Fruit fly (Drosophila melanogaster) whole organism, embryonic: ENCODE results near the gene CG3702.
A peak's percentile ranks its signal among the peaks of the same experiment; 100 is the strongest.

Experiments
- Abd-B ChIP-seq: fragments of 200-800 bp; sonication (Bioruptor generic); optimal IDR thresholded peaks from 2 replicates; lab custom pipeline; 2018; ENCODE audit warnings: missing biosample characterization, mild to moderate bottlenecking, missing genetic modification characterization, moderate library complexity
- Ada2b ChIP-seq: fragments of 200-800 bp; sonication (Bioruptor generic); IDR thresholded peaks from 2 replicates; pipeline ENCODE4 v1.3.6; 2022; ENCODE audit warnings: missing biosample characterization, missing genetic modification characterization
- Atf6 ChIP-seq: fragments of 200-800 bp; sonication (Bioruptor generic); IDR thresholded peaks from 2 replicates; pipeline ENCODE4 v1.3.6; 2022; ENCODE audit warnings: missing biosample characterization, missing genetic modification characterization
- CG11093 ChIP-seq: fragments of 200-800 bp; sonication (Bioruptor generic); IDR thresholded peaks from 3 replicates; pipeline ENCODE4 v1.3.6; 2022; ENCODE audit warnings: missing biosample characterization, missing genetic modification characterization
- CG12391 ChIP-seq: fragments of 200-800 bp; sonication (Bioruptor generic); optimal IDR thresholded peaks from 3 replicates; lab custom pipeline; 2018; ENCODE audit warnings: missing biosample characterization, mild to moderate bottlenecking, missing genetic modification characterization, moderate library complexity
- CG12659 ChIP-seq: fragments of 200-800 bp; sonication (Bioruptor generic); optimal IDR thresholded peaks from 3 replicates; lab custom pipeline; 2017; ENCODE audit warnings: mild to moderate bottlenecking, missing biosample characterization, missing genetic modification reagents, missing genetic modification characterization
- CG12744 ChIP-seq: fragments of 200-800 bp; sonication (Bioruptor generic); optimal IDR thresholded peaks from 2 replicates; lab custom pipeline; 2016; ENCODE audit warnings: missing biosample characterization, missing genetic modification characterization
- CG17385 ChIP-seq: fragments of 200-800 bp; sonication (Bioruptor generic); optimal IDR thresholded peaks from 3 replicates; lab custom pipeline; 2018; ENCODE audit warnings: missing biosample characterization, mild to moderate bottlenecking, missing genetic modification characterization
- CG17912 ChIP-seq: fragments of 200-800 bp; sonication (Bioruptor generic); optimal IDR thresholded peaks from 2 replicates; lab custom pipeline; 2018; ENCODE audit warnings: missing biosample characterization, mild to moderate bottlenecking, missing genetic modification characterization
- CG18764 ChIP-seq: fragments of 200-800 bp; sonication (Bioruptor generic); optimal IDR thresholded peaks from 3 replicates; lab custom pipeline; 2016; ENCODE audit warnings: missing biosample characterization, missing genetic modification characterization
- CG2116 ChIP-seq: fragments of 200-800 bp; sonication (Bioruptor generic); optimal IDR thresholded peaks from 3 replicates; lab custom pipeline; 2018; ENCODE audit warnings: missing biosample characterization, mild to moderate bottlenecking, missing genetic modification characterization
- CG31441 ChIP-seq: fragments of 200-800 bp; sonication (Bioruptor generic); IDR thresholded peaks from 2 replicates; pipeline ENCODE4 v1.3.6; 2022; ENCODE audit warnings: missing biosample characterization, missing genetic modification characterization
- CG4854 ChIP-seq: fragments of 200-800 bp; sonication (Bioruptor generic); optimal IDR thresholded peaks from 2 replicates; lab custom pipeline; 2016; ENCODE audit warnings: missing biosample characterization, missing genetic modification characterization, inconsistent platforms
- CG5245 ChIP-seq: fragments of 200-800 bp; sonication (Bioruptor generic); optimal IDR thresholded peaks from 3 replicates; lab custom pipeline; 2016; ENCODE audit warnings: missing biosample characterization, missing genetic modification characterization
- CG7556 ChIP-seq: fragments of 200-800 bp; sonication (Bioruptor generic); optimal IDR thresholded peaks from 2 replicates; lab custom pipeline; 2017; ENCODE audit warnings: missing biosample characterization, mild to moderate bottlenecking, missing genetic modification characterization
- CG9797 ChIP-seq: fragments of 200-800 bp; sonication (Bioruptor generic); optimal IDR thresholded peaks from 3 replicates; lab custom pipeline; 2018; ENCODE audit warnings: missing biosample characterization, mild to moderate bottlenecking, missing genetic modification characterization
- CG9876 ChIP-seq: fragments of 200-800 bp; sonication (Bioruptor generic); optimal IDR thresholded peaks from 2 replicates; lab custom pipeline; 2016; ENCODE audit warnings: missing biosample characterization, missing genetic modification characterization
- Dek ChIP-seq: fragments of 200-800 bp; sonication (Bioruptor generic); optimal IDR thresholded peaks from 3 replicates; lab custom pipeline; 2019; ENCODE audit warnings: missing biosample characterization, mild to moderate bottlenecking, missing genetic modification characterization, moderate library complexity
- Dp ChIP-seq: fragments of 200-800 bp; sonication (Bioruptor generic); optimal IDR thresholded peaks from 2 replicates; lab custom pipeline; 2018; ENCODE audit warnings: missing biosample characterization, mild to moderate bottlenecking, missing genetic modification characterization, moderate library complexity
- ERR ChIP-seq: fragments of 200-800 bp; sonication (Bioruptor generic); optimal IDR thresholded peaks from 2 replicates; lab custom pipeline; 2016; ENCODE audit warnings: missing biosample characterization, missing genetic modification characterization
- Hmr ChIP-seq: fragments of 200-800 bp; sonication (Bioruptor generic); optimal IDR thresholded peaks from 3 replicates; lab custom pipeline; 2017; ENCODE audit warnings: mild to moderate bottlenecking, missing biosample characterization, missing genetic modification reagents, missing genetic modification characterization
- MBD-R2 ChIP-seq: fragments of 200-800 bp; sonication (Bioruptor generic); IDR thresholded peaks from 2 replicates; pipeline ENCODE4 v1.3.6; 2022; ENCODE audit warnings: missing biosample characterization, missing genetic modification characterization
- MESR4 ChIP-seq: fragments of 200-800 bp; sonication (Bioruptor generic); optimal IDR thresholded peaks from 2 replicates; lab custom pipeline; 2018; ENCODE audit warnings: missing biosample characterization, mild to moderate bottlenecking, missing genetic modification characterization, moderate library complexity
- Nf-YA ChIP-seq: fragments of 200-800 bp; sonication (Bioruptor generic); IDR thresholded peaks from 2 replicates; pipeline ENCODE4 v1.3.6; 2022; ENCODE audit warnings: missing biosample characterization, missing genetic modification characterization
- Side ChIP-seq: fragments of 200-800 bp; sonication (Bioruptor generic); optimal IDR thresholded peaks from 2 replicates; lab custom pipeline; 2016; ENCODE audit warnings: missing biosample characterization, missing genetic modification characterization
- Sry-β ChIP-seq: fragments of 200-800 bp; sonication (Bioruptor generic); optimal IDR thresholded peaks from 2 replicates; lab custom pipeline; 2018; ENCODE audit warnings: missing biosample characterization, mild to moderate bottlenecking, missing genetic modification characterization, moderate library complexity
- ab ChIP-seq: fragments of 200-800 bp; sonication (Bioruptor generic); optimal IDR thresholded peaks from 2 replicates; lab custom pipeline; 2016; ENCODE audit warnings: missing biosample characterization, missing genetic modification characterization
- ap ChIP-seq: fragments of 200-800 bp; sonication (Bioruptor generic); IDR thresholded peaks from 2 replicates; pipeline ENCODE4 v1.3.6; 2022; ENCODE audit warnings: missing biosample characterization, missing genetic modification characterization
- chif ChIP-seq, 2 experiments: fragments of 200-800 bp; sonication (Bioruptor generic); optimal IDR thresholded peaks; 3 replicates each; lab custom pipeline; 2016; ENCODE audit warnings: missing biosample characterization in 2 of 2, missing genetic modification characterization in 2 of 2
- chinmo ChIP-seq: fragments of 200-800 bp; sonication (Bioruptor generic); IDR thresholded peaks from 4 replicates; pipeline ENCODE4 v1.3.6; 2022; ENCODE audit warnings: missing biosample characterization, missing genetic modification characterization; ENCODE audit not compliant: partially characterized antibody
- crp ChIP-seq, 2 experiments: fragments of 200-800 bp; sonication (Bioruptor generic); optimal IDR thresholded peaks; 2 replicates in 1 of 2; 3 replicates in 1 of 2; lab custom pipeline; 2017; ENCODE audit warnings: missing biosample characterization in 2 of 2, missing genetic modification characterization in 2 of 2, mild to moderate bottlenecking in 1 of 2, moderate library complexity in 1 of 2
- en ChIP-seq: fragments of 200-800 bp; sonication (Bioruptor generic); optimal IDR thresholded peaks from 2 replicates; lab custom pipeline; 2016; ENCODE audit warnings: missing biosample characterization, missing genetic modification characterization
- fd96Cb ChIP-seq: fragments of 200-800 bp; sonication (Bioruptor generic); optimal IDR thresholded peaks from 2 replicates; lab custom pipeline; 2018; ENCODE audit warnings: missing biosample characterization, mild to moderate bottlenecking, missing genetic modification characterization, moderate library complexity
- gce ChIP-seq: fragments of 200-800 bp; sonication (Bioruptor generic); IDR thresholded peaks from 3 replicates; pipeline ENCODE4 v1.3.6; 2022; ENCODE audit warnings: missing biosample characterization, missing genetic modification characterization
- gfzf ChIP-seq: fragments of 200-800 bp; sonication (Bioruptor generic); optimal IDR thresholded peaks from 2 replicates; lab custom pipeline; 2016; ENCODE audit warnings: missing biosample characterization, mild to moderate bottlenecking, missing genetic modification characterization, moderate library complexity
- ken ChIP-seq: fragments of 200-800 bp; sonication (Bioruptor generic); IDR thresholded peaks from 3 replicates; pipeline ENCODE4 v1.3.6; 2022; ENCODE audit warnings: missing biosample characterization, missing genetic modification characterization
- lmd ChIP-seq: fragments of 200-800 bp; sonication (Bioruptor generic); IDR thresholded peaks from 2 replicates; pipeline ENCODE4 v1.3.6; 2022; ENCODE audit warnings: missing biosample characterization, missing genetic modification characterization
- nom ChIP-seq: fragments of 200-800 bp; sonication (Bioruptor generic); optimal IDR thresholded peaks from 2 replicates; lab custom pipeline; 2017; ENCODE audit warnings: missing biosample characterization, missing genetic modification characterization, mild to moderate bottlenecking, moderate library complexity, missing genetic modification reagents
- pho ChIP-seq: fragments of 200-800 bp; sonication (Bioruptor generic); optimal IDR thresholded peaks from 2 replicates; lab custom pipeline; 2016; ENCODE audit warnings: missing biosample characterization, missing genetic modification characterization
- phol ChIP-seq: fragments of 200-800 bp; sonication (Bioruptor generic); optimal IDR thresholded peaks from 3 replicates; lab custom pipeline; 2018; ENCODE audit warnings: missing biosample characterization, mild to moderate bottlenecking, missing genetic modification characterization, moderate library complexity
- pzg ChIP-seq: fragments of 200-800 bp; sonication (Bioruptor generic); optimal IDR thresholded peaks from 3 replicates; lab custom pipeline; 2018; ENCODE audit warnings: missing biosample characterization, mild to moderate bottlenecking, missing genetic modification characterization, moderate library complexity
- row ChIP-seq: fragments of 200-800 bp; sonication (Bioruptor generic); IDR thresholded peaks from 3 replicates; pipeline ENCODE4 v1.3.6; 2022; ENCODE audit warnings: missing biosample characterization, missing genetic modification characterization
- sisA ChIP-seq: fragments of 200-800 bp; sonication (Bioruptor generic); IDR thresholded peaks from 2 replicates; pipeline ENCODE4 v1.3.6; 2022; ENCODE audit warnings: missing biosample characterization, missing genetic modification characterization
- stwl ChIP-seq: fragments of 200-800 bp; sonication (Bioruptor generic); optimal IDR thresholded peaks from 3 replicates; lab custom pipeline; 2018; ENCODE audit warnings: missing biosample characterization, mild to moderate bottlenecking, missing genetic modification characterization, moderate library complexity
- tgo ChIP-seq: fragments of 200-800 bp; sonication (Bioruptor generic); IDR thresholded peaks from 3 replicates; pipeline ENCODE4 v1.3.6; 2022; ENCODE audit warnings: missing biosample characterization, missing genetic modification characterization
- tna ChIP-seq: fragments of 200-800 bp; sonication (Bioruptor generic); IDR thresholded peaks from 2 replicates; pipeline ENCODE4 v1.3.6; 2022; ENCODE audit warnings: missing biosample characterization, missing genetic modification characterization; ENCODE audit not compliant: partially characterized antibody
- trem ChIP-seq: fragments of 200-800 bp; optimal IDR thresholded peaks from 3 replicates; lab custom pipeline; 2019; ENCODE audit warnings: missing biosample characterization, mild to moderate bottlenecking, missing genetic modification characterization, moderate library complexity
- zen ChIP-seq: fragments of 200-800 bp; sonication (Bioruptor generic); optimal IDR thresholded peaks from 3 replicates; lab custom pipeline; 2018; ENCODE audit warnings: missing biosample characterization, mild to moderate bottlenecking, missing genetic modification characterization, moderate library complexity

CG3702 gene

DNA sequence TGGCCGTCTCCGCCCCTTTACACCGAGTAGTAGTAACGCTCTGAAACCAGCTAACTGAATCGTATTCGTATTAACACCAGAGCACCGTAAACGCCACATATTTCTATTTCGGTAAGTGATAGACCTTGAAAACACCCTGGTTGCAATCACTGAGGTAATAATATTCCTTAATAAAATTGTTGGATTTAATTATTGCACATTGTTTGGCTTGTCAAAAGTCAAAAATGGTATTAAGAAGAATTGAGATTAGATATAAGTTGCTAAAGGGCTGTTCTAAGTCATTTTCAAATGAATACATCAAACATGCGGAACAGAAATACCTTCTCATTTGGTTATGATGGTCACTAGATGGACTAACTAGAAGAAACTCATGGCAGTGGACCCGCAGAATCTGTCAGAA, 8.1 kb downstream of the CG3702 start (continued):
- TF ChIP-seq CG7556 (GFP tag; lab: Kevin White, UChicago), result peak; percentile 3
- TF ChIP-seq Atf6 (GFP tag; lab: Robert Waterston, UW), result 0 out of 2 replicates have a peak, but pooled peaks have one; percentile 18
- TF ChIP-seq lmd, result peak; percentile 45
- TF ChIP-seq ab, result peak; percentile 6
- peak; percentile 12 for TF ChIP-seq fd96Cb

DNA sequence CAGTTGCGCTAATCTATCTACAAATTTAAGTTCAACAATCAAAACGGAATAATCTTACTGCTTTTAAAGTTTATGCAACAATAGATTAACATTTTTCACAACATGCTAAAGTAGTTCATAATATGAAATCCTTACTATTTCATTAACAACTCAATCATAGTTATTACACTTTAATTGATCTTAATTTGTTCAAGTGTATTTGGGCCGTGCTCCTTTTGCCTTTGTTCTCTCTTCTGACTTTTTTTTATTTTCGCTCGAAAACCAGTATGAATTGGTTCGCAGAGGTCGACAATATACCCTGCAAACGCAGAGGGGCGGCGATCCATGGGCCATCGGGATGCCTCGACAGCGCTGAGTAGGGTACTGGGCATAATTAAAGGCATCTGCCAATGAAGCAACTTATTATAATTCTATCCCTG, 15.6 kb downstream of the CG3702 start:
- TF ChIP-seq chif (GFP tag; optimal IDR thresholded peaks at IDR 0.05; lab: Kevin White, UChicago) (no peak), nom (peak; percentile 82), CG11093 (no peak)

DNA sequence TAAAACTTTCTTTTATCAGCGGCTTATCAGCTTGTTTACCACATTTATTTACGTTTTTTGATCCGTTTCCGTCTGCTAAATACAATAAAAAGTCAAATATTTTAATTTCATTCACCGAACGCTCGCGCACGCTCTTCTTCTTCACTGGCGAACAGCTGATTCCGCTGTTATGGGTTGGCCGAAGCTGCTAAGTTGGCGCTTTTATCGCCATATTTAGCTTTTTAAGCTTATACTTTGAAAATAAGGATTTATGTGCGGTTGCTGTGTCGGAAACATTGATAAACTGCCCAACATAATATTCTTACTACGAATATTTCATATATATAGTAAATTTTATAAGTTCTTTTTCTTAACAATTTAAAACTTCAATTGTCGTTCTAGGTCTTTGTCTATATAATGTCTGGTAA, 29.0 kb downstream of the CG3702 start, which contains the start of gene Naprt:
Naprt (minus strand) TSS at position 159 of the 407 bp plus-strand sequence.
- TF ChIP-seq tna (no peak), Ada2b (GFP tag; lab: Robert Waterston, UW) (no peak), Side (no peak), stwl (peak; percentile 30), ken (GFP tag; lab: Robert Waterston, UW) (no peak), ap (no peak), CG12391 (tag; lab: Kevin White, UChicago) (peak; percentile 38), Hmr (peak; percentile 5), Abd-B (peak; percentile 28), crp (GFP tag; optimal IDR thresholded peaks at IDR 0.05; lab: Kevin White, UChicago) (peak; percentile 52 to 92), Nf-YA (no peak), zen (tag; lab: Kevin White, UChicago) (no peak), Sry-β (GFP tag; lab: Kevin White, UChicago) (peak; percentile 97), chinmo (GFP tag; lab: Robert Waterston, UW) (no peak), MBD-R2 (peak; percentile 68), en (GFP tag; lab: Kevin White, UChicago) (no peak), ERR (no peak), CG4854 (GFP tag; lab: Kevin White, UChicago) (no peak), CG5245 (GFP tag; lab: Kevin White, UChicago) (no peak), pho (GFP tag; lab: Kevin White, UChicago) (peak; percentile 16), CG17912 (GFP tag; lab: Kevin White, UChicago) (no peak), gfzf (peak; percentile 60), sisA (GFP tag; lab: Robert Waterston, UW) (no peak), CG18764 (GFP tag; lab: Kevin White, UChicago) (no peak), row (peak; percentile 86), CG9876 (GFP tag; lab: Kevin White, UChicago) (no peak), CG2116 (peak; percentile 21), pzg (peak; percentile 48), CG9797 (GFP tag; lab: Kevin White, UChicago) (peak; percentile 51), CG17385 (GFP tag; lab: Kevin White, UChicago) (peak; percentile 94), Dp (GFP tag; lab: Kevin White, UChicago) (peak; percentile 88), CG12659 (GFP tag; lab: Kevin White, UChicago) (peak; percentile 28), Dek (tag; lab: Kevin White, UChicago) (peak; percentile 13), trem (tag; lab: Kevin White, UChicago) (peak; percentile 35), CG12744 (GFP tag; lab: Kevin White, UChicago) (no peak), tgo (GFP tag; lab: Robert Waterston, UW) (no peak), gce (GFP tag; lab: Robert Waterston, UW) (no peak), phol (tag; lab: Kevin White, UChicago) (peak; percentile 24), MESR4 (GFP tag; lab: Kevin White, UChicago) (peak; percentile 32), CG31441 (no peak)
